Fruit fly (Drosophila melanogaster): ENCODE data around the gene CG14443.

CG14443 gene

DNA sequence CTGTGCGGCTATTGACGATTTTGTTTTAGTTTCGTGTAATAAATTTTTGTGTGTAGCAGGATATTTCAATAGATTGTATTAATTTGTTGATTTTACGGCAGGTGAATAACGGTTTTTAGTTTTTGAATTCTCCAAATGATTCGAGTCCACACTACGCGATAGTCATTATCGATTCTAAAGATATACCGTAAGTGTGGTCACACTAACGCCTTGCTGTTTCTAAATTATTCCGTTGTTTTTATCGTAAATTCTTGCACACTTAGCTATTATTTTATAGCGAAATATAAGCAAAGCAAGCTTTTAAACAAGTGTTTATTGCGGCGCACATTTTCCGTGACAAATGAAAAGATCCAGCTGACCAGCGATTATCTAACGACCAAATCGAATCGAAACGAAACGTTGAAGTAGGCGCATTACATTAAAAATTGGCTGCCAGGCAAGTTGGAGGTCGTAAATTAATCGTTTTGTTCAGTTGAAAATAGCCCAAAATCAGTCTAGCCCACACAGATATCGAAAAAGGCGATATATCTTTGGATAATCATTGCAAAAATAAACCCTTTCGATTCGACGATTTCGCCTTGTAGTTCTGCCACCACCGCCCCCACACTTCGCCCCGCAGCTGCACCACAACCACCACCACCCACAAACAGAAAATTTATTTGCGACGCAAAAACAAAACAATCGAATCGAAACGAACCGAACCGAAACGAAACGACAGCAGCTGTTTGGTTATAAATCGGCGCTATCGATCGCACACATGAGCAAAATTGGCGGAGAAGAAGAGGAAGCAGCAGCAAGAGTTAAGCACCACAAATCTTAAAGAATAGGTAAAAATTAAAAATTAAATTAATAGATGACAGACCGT lies 50.1 kb downstream of the CG14443 start, which contains the start of gene Pink1:
Gene Pink1, plus strand, starts transcription at position 164 of the 865 bp plus-strand sequence.
- TF ChIP-seq CG1621 (tag; optimal IDR thresholded peaks at IDR 0.05) (peak; percentile 87), Sox102F (GFP tag; optimal IDR thresholded peaks at IDR 0.05) (no peak), dsx (GFP tag; optimal IDR thresholded peaks at IDR 0.05; ENCODE audit: poor library complexity, severe bottlenecking) (no peak), Sox14 (GFP tag; optimal IDR thresholded peaks at IDR 0.05) (peak; percentile 16), ss (GFP tag; optimal IDR thresholded peaks at IDR 0.05) (no peak), Eip93F (GFP tag; optimal IDR thresholded peaks at IDR 0.05) (no peak), OdsH (GFP tag; optimal IDR thresholded peaks at IDR 0.05) (no peak), Hr39 (GFP tag; optimal IDR thresholded peaks at IDR 0.05) (no peak)
